Fruit fly (Drosophila melanogaster): ENCODE measurements around the gene Hel89B.

Hel89B gene

dm6 chr3R:16025587-16026223 is 52.6 kb downstream of the Hel89B start, which contains the start of gene pnr (continued):
- TF ChIP-seq CG11398 (GFP tag; optimal IDR thresholded peaks at IDR 0.05) (no peak), insv (GFP tag; optimal IDR thresholded peaks at IDR 0.05) (peak; percentile 57 to 94), Fer3 (tag; optimal IDR thresholded peaks at IDR 0.05) (no peak), CG3065 (GFP tag; optimal IDR thresholded peaks at IDR 0.05) (no peak), p53 (GFP tag; optimal IDR thresholded peaks at IDR 0.05) (no peak), CG11560 (tag; IDR thresholded peaks at IDR 0.05) (no peak), lilli (GFP tag; optimal IDR thresholded peaks at IDR 0.05) (no peak), seq (GFP tag; IDR thresholded peaks at IDR 0.05) (peak; percentile 63; the same call in 1 of the 2 replicates), CG15696 (tag; optimal IDR thresholded peaks at IDR 0.05) (no peak), CG7963 (GFP tag; IDR thresholded peaks at IDR 0.05; ENCODE audit: partially characterized antibody) (no peak), MBD-R2 (GFP tag; IDR thresholded peaks at IDR 0.05) (no peak), Max (GFP tag; optimal IDR thresholded peaks at IDR 0.05) (no peak), Tbp (GFP tag; optimal IDR thresholded peaks at IDR 0.05) (no peak), H2.0 (GFP tag; IDR thresholded peaks at IDR 0.05) (no peak), zen (tag; optimal IDR thresholded peaks at IDR 0.05) (peak; percentile 8), lmd (GFP tag; IDR thresholded peaks at IDR 0.05) (no peak), chif (GFP tag; optimal IDR thresholded peaks at IDR 0.05) (no peak), CG11723 (GFP tag; optimal IDR thresholded peaks at IDR 0.05) (no peak), salm (tag; optimal IDR thresholded peaks at IDR 0.05) (no peak), CG6791 (GFP tag; IDR thresholded peaks at IDR 0.05; ENCODE audit: partially characterized antibody) (0 out of 3 replicates have a peak, but pooled peaks have one; percentile 18), CG18619 (GFP tag; optimal IDR thresholded peaks at IDR 0.05) (no peak), vfl (GFP tag; optimal IDR thresholded peaks at IDR 0.05) (no peak), Hand (GFP tag; optimal IDR thresholded peaks at IDR 0.05) (no peak), CG6654 (GFP tag; optimal IDR thresholded peaks at IDR 0.05) (no peak), Scr (GFP tag; IDR thresholded peaks at IDR 0.05; ENCODE audit: partially characterized antibody) (peak; percentile 53), tup (GFP tag; optimal IDR thresholded peaks at IDR 0.05) (no peak), lbe (GFP tag; optimal IDR thresholded peaks at IDR 0.05) (peak; percentile 8), CG6175 (GFP tag; IDR thresholded peaks at IDR 0.05) (no peak), CG13424 (tag; optimal IDR thresholded peaks at IDR 0.05) (no peak), CG4820 (GFP tag; optimal IDR thresholded peaks at IDR 0.05) (no peak), Sry-β (GFP tag; optimal IDR thresholded peaks at IDR 0.05) (no peak), Jarid2 (GFP tag; optimal IDR thresholded peaks at IDR 0.05) (peak; percentile 68), sna (GFP tag; IDR thresholded peaks at IDR 0.05; ENCODE audit: partially characterized antibody) (peak; percentile 39; the same call in 1 of the 2 replicates), dati (GFP tag; IDR thresholded peaks at IDR 0.05) (no peak), nerfin-2 (GFP tag; IDR thresholded peaks at IDR 0.05; ENCODE audit: partially characterized antibody) (no peak), Spps (tag; optimal IDR thresholded peaks at IDR 0.05) (peak; percentile 13), Fer1 (GFP tag; optimal IDR thresholded peaks at IDR 0.05) (no peak), CG10147 (GFP tag; optimal IDR thresholded peaks at IDR 0.05) (no peak), pum (GFP tag; optimal IDR thresholded peaks at IDR 0.05) (no peak), Awh (GFP tag; IDR thresholded peaks at IDR 0.05) (no peak), nau (GFP tag; optimal IDR thresholded peaks at IDR 0.05) (no peak), ssp (GFP tag; IDR thresholded peaks at IDR 0.05) (no peak), HLH54F (GFP tag; optimal IDR thresholded peaks at IDR 0.05) (no peak), ase (GFP tag; IDR thresholded peaks at IDR 0.05) (0 out of 3 replicates have a peak, but pooled peaks have one; percentile 10), Bteb2 (GFP tag; optimal IDR thresholded peaks at IDR 0.05) (no peak), Sry-δ (GFP tag; optimal IDR thresholded peaks at IDR 0.05) (no peak), MESR4 (GFP tag; optimal IDR thresholded peaks at IDR 0.05) (no peak), sr (GFP tag; IDR thresholded peaks at IDR 0.05) (peak; percentile 34; the same call in 1 of the 3 replicates), sqz (GFP tag; optimal IDR thresholded peaks at IDR 0.05) (peak; percentile 95), trem (tag; optimal IDR thresholded peaks at IDR 0.05) (no peak)
